Worm (Caenorhabditis elegans) whole organism, mixed stage, embryonic: ENCODE data around the gene F54H5.5.

Experiments used
- M03D4.4 ChIP-seq: sonication (generic microtip); optimal IDR thresholded peaks from 2 replicates; lab custom pipeline; 2017; ENCODE audit warnings: mild to moderate bottlenecking, missing genetic modification characterization, missing compliant biosample characterization
- bed-3 ChIP-seq: fragments of 200-800 bp; sonication (Bioruptor generic); optimal IDR thresholded peaks from 3 replicates; lab custom pipeline; 2018; ENCODE audit warnings: mild to moderate bottlenecking, missing genetic modification characterization, moderate library complexity, missing compliant biosample characterization
- ceh-39 ChIP-seq: fragments of 150-350 bp; optimal IDR thresholded peaks from 2 replicates; lab custom pipeline; 2014; ENCODE audit warnings: missing biosample characterization, missing genetic modification characterization
- ceh-83 ChIP-seq: fragments of 200-800 bp; sonication (Bioruptor generic); optimal IDR thresholded peaks from 2 replicates; lab custom pipeline; 2018; ENCODE audit warnings: mild to moderate bottlenecking, missing genetic modification characterization, missing compliant biosample characterization
- ces-1 ChIP-seq: fragments of 150-350 bp; optimal IDR thresholded peaks from 2 replicates; lab custom pipeline; 2014; ENCODE audit warnings: missing biosample characterization, missing genetic modification reagents, missing genetic modification characterization
- cnd-1 ChIP-seq: fragments of 200-800 bp; sonication (Bioruptor generic); optimal IDR thresholded peaks from 2 replicates; lab custom pipeline; 2018; ENCODE audit warnings: mild to moderate bottlenecking, missing genetic modification characterization, missing compliant biosample characterization
- drap-1 ChIP-seq: fragments of 200-800 bp; sonication (Bioruptor generic); optimal IDR thresholded peaks from 3 replicates; lab custom pipeline; 2018; ENCODE audit warnings: mild to moderate bottlenecking, missing genetic modification characterization, missing compliant biosample characterization
- elt-3 ChIP-seq: fragments of 150-350 bp; optimal IDR thresholded peaks from 2 replicates; lab custom pipeline; 2014; ENCODE audit warnings: missing biosample characterization, missing genetic modification characterization
- ham-2 ChIP-seq: fragments of 200-800 bp; sonication (Bioruptor generic); optimal IDR thresholded peaks from 2 replicates; lab custom pipeline; 2018; ENCODE audit warnings: mild to moderate bottlenecking, missing genetic modification characterization, missing compliant biosample characterization
- hlh-1 ChIP-seq: fragments of 150-350 bp; optimal IDR thresholded peaks from 2 replicates; lab custom pipeline; 2014; ENCODE audit warnings: missing biosample characterization, missing genetic modification reagents, missing genetic modification characterization
- lin-13 ChIP-seq: fragments of 150-350 bp; optimal IDR thresholded peaks from 2 replicates; lab custom pipeline; 2014; ENCODE audit warnings: missing biosample characterization, missing genetic modification characterization
- lin-32 ChIP-seq: fragments of 200-800 bp; sonication (Bioruptor generic); optimal IDR thresholded peaks from 2 replicates; lab custom pipeline; 2018; ENCODE audit warnings: mild to moderate bottlenecking, missing genetic modification characterization, missing compliant biosample characterization
- lsy-2 ChIP-seq: fragments of 150-350 bp; optimal IDR thresholded peaks from 2 replicates; lab custom pipeline; 2014; ENCODE audit warnings: missing biosample characterization, missing genetic modification characterization
- mab-5 ChIP-seq: fragments of 150-350 bp; optimal IDR thresholded peaks from 2 replicates; lab custom pipeline; 2014; ENCODE audit warnings: missing biosample characterization, missing genetic modification characterization
- mep-1 ChIP-seq: fragments of 150-350 bp; optimal IDR thresholded peaks from 2 replicates; lab custom pipeline; 2017; ENCODE audit warnings: missing biosample characterization, missing genetic modification reagents, missing genetic modification characterization, inconsistent platforms
- mls-2 ChIP-seq: sonication (generic microtip); optimal IDR thresholded peaks from 2 replicates; lab custom pipeline; 2016; ENCODE audit warnings: mild to moderate bottlenecking, missing genetic modification characterization, moderate library complexity, missing compliant biosample characterization
- nhr-12 ChIP-seq: fragments of 150-350 bp; optimal IDR thresholded peaks from 2 replicates; lab custom pipeline; 2014; ENCODE audit warnings: missing biosample characterization, missing genetic modification characterization
- nhr-2 ChIP-seq: fragments of 150-350 bp; optimal IDR thresholded peaks from 2 replicates; lab custom pipeline; 2014; ENCODE audit warnings: missing biosample characterization, missing genetic modification characterization
- nhr-237 ChIP-seq: fragments of 150-350 bp; optimal IDR thresholded peaks from 2 replicates; lab custom pipeline; 2014; ENCODE audit warnings: missing biosample characterization, missing genetic modification characterization
- nhr-28 ChIP-seq: fragments of 150-350 bp; optimal IDR thresholded peaks from 2 replicates; lab custom pipeline; 2014; ENCODE audit warnings: missing biosample characterization, missing genetic modification characterization
- nhr-76 ChIP-seq: sonication (generic microtip); optimal IDR thresholded peaks from 2 replicates; lab custom pipeline; 2017; ENCODE audit warnings: missing biosample characterization, missing genetic modification characterization
- pha-4 ChIP-seq: fragments of 150-350 bp; optimal IDR thresholded peaks from 2 replicates; lab custom pipeline; 2018; ENCODE audit warnings: missing biosample characterization, missing genetic modification reagents, missing genetic modification characterization
- sem-2 ChIP-seq: fragments of 200-800 bp; sonication (Bioruptor generic); optimal IDR thresholded peaks from 2 replicates; lab custom pipeline; 2018; ENCODE audit warnings: mild to moderate bottlenecking, missing genetic modification characterization, missing compliant biosample characterization
- snpc-4 ChIP-seq: fragments of 150-350 bp; optimal IDR thresholded peaks from 2 replicates; lab custom pipeline; 2014; ENCODE audit warnings: missing biosample characterization, missing genetic modification characterization
- tbx-8 ChIP-seq: fragments of 200-800 bp; sonication (Bioruptor generic); optimal IDR thresholded peaks from 2 replicates; lab custom pipeline; 2018; ENCODE audit warnings: mild to moderate bottlenecking, missing genetic modification characterization, moderate library complexity, missing compliant biosample characterization
- unc-120 ChIP-seq: sonication (generic microtip); optimal IDR thresholded peaks from 2 replicates; lab custom pipeline; 2017; ENCODE audit warnings: missing genetic modification characterization, missing compliant biosample characterization; ENCODE audit not compliant: poor library complexity, severe bottlenecking
- unc-39 ChIP-seq: fragments of 150-350 bp; optimal IDR thresholded peaks from 2 replicates; lab custom pipeline; 2014; ENCODE audit warnings: missing biosample characterization, missing genetic modification characterization
- unc-62 ChIP-seq: fragments of 150-350 bp; optimal IDR thresholded peaks from 2 replicates; lab custom pipeline; 2014; ENCODE audit warnings: missing biosample characterization, missing genetic modification reagents, missing genetic modification characterization
- zip-8 ChIP-seq: fragments of 150-350 bp; optimal IDR thresholded peaks from 2 replicates; lab custom pipeline; 2014; ENCODE audit warnings: missing biosample characterization, missing genetic modification characterization
- ztf-11 ChIP-seq: fragments of 150-350 bp; optimal IDR thresholded peaks from 2 replicates; lab custom pipeline; 2014; ENCODE audit warnings: missing biosample characterization, missing genetic modification characterization

Gene F54H5.5

DNA sequence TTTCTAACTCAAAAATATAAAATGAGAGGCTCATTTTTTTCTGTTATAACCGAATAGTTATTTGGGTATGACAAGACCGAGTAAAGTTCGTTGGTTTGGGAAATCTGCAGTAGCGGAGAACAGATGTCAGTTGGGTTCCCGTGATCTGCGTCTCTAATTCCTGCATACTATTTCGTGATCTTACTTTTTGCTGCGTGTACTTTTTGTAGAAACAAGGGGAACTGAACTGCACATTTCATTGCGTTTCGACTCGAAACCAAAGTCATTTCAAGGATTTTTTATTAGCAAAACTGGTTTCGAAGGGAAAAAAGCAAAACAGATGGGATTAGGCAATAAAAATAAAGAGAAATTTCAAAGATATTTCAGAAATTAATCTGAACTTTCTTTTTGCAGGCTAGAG lies 19.8 kb upstream of the F54H5.5 start:
- TF ChIP-seq mab-5 (tag; lab: Kevin White, UChicago) (no peak), cnd-1 (tag; lab: Kevin White, UChicago) (no peak), unc-120 (tag; lab: Kevin White, UChicago) (no peak), ham-2 (GFP tag; lab: Kevin White, UChicago) (no peak), unc-39 (no peak), tbx-8 (GFP tag; lab: Kevin White, UChicago) (no peak), mep-1 (tag; lab: Kevin White, UChicago) (no peak), unc-62 (GFP tag; lab: Kevin White, UChicago) (no peak), lin-32 (GFP tag; lab: Kevin White, UChicago) (no peak), nhr-76 (tag; lab: Kevin White, UChicago) (no peak), hlh-1 (no peak), M03D4.4 (tag; lab: Kevin White, UChicago) (no peak), ceh-39 (tag; lab: Kevin White, UChicago) (no peak), elt-3 (tag; lab: Kevin White, UChicago) (no peak)

ce11 chrII:6642651-6643167 lies 15.6 kb upstream of the F54H5.5 start, which contains the start of gene T19D12.6:
Gene T19D12.6, minus strand, starts transcription at chrII:6643117.
- TF ChIP-seq ces-1 (GFP tag; lab: Kevin White, UChicago) (peak; percentile 58), mls-2 (tag; lab: Kevin White, UChicago) (no peak)

DNA sequence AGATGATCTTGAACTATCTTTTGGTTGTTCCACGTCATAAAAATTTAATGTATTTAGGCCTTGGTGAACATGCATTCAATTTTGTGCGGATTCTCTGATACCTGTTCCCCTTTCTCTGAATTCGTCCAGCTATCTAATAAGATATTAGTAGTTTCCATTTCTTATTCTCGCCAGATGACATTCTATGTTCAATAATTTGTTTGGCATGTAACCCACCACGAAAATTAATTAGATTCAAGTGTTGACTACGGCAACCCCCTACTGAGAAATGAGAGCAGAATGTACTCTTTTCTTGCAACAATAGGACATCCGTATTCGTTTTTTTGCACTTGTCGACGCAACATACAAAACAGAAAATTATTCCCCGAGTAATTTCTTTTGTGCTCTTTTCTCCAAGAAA lies 15.1 kb upstream of the F54H5.5 start:
- TF ChIP-seq drap-1 (no peak), zip-8 (tag; lab: Kevin White, UChicago) (no peak), pha-4 (no peak), nhr-237 (tag; lab: Kevin White, UChicago) (no peak), ces-1 (GFP tag; lab: Kevin White, UChicago) (peak; percentile 77)

DNA sequence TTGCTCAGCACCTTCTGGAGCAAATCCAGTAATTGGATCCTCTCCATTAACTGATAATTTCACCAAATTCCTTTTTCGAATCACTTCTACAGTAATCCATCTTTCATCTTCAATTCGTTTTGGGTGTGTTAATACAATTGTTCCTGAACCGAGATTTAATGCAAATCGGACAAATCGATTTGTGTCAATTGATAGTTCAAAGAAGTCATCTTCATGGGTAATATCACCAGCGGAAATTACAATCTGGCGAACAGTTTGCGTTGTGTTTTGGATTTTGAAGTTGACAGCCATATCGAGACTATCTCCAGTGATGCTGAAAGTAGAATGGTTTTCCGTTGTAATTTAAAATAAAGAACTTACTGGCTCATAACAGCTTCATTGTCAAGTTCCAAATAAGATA lies 10.8 kb upstream of the F54H5.5 start:
- no peak for TF ChIP-seq lsy-2 (tag; lab: Kevin White, UChicago)
- TF ChIP-seq bed-3 (GFP tag; lab: Kevin White, UChicago): no peak
- no peak for TF ChIP-seq unc-39
- no peak for TF ChIP-seq M03D4.4 (tag; lab: Kevin White, UChicago)
- TF ChIP-seq nhr-12: no peak
- no peak for TF ChIP-seq mep-1 (tag; lab: Kevin White, UChicago)
- TF ChIP-seq unc-120 (tag; lab: Kevin White, UChicago): no peak
- TF ChIP-seq ztf-11 (tag; lab: Kevin White, UChicago): no peak

DNA sequence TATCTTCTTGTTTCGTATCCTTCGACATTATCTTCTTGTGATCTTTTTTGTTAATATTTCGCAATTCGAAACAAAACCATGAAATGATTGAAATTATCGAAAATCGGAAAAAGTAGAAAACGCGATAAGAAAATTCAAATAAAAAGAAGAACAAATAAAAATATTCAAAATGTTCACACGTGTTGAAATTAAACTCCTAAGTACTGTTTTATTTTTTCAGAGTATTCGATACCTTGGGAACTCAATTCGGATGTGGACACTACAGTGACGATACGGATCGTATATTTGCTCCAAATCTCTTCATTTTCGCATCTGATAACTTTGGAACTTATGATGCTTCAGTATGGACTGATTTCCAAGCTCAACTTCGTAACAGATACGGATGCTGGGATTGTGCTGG lies 9.1 kb upstream of the F54H5.5 start, which contains the start of gene T19D12.5:
Gene T19D12.5 (minus strand): TSS at position 101 of the 400 bp plus-strand sequence.
- TF ChIP-seq lin-13 (tag; lab: Kevin White, UChicago) (no peak), M03D4.4 (tag; lab: Kevin White, UChicago) (no peak), ztf-11 (tag; lab: Kevin White, UChicago) (no peak), snpc-4 (tag; lab: Kevin White, UChicago) (no peak), unc-39 (no peak), nhr-2 (tag; lab: Kevin White, UChicago) (no peak), lsy-2 (tag; lab: Kevin White, UChicago) (no peak)

ce11 chrII:6631995-6632394 lies 4.9 kb upstream of the F54H5.5 start:
- TF ChIP-seq M03D4.4 (tag; lab: Kevin White, UChicago): no peak
- no peak for TF ChIP-seq drap-1
- no peak for TF ChIP-seq bed-3 (GFP tag; lab: Kevin White, UChicago)
- no peak for TF ChIP-seq ham-2 (GFP tag; lab: Kevin White, UChicago)
- no peak for TF ChIP-seq tbx-8 (GFP tag; lab: Kevin White, UChicago)
- TF ChIP-seq mab-5 (tag; lab: Kevin White, UChicago): no peak
- no peak for TF ChIP-seq nhr-237 (tag; lab: Kevin White, UChicago)
- no peak for TF ChIP-seq nhr-28
- no peak for TF ChIP-seq hlh-1
- TF ChIP-seq ceh-83 (GFP tag; lab: Kevin White, UChicago): no peak
- no peak for TF ChIP-seq pha-4
- TF ChIP-seq snpc-4 (tag; lab: Kevin White, UChicago): no peak
- TF ChIP-seq ceh-39 (tag; lab: Kevin White, UChicago): no peak
- no peak for TF ChIP-seq sem-2 (GFP tag; lab: Kevin White, UChicago)
- TF ChIP-seq lin-13 (tag; lab: Kevin White, UChicago): no peak
